Worm (Caenorhabditis elegans) whole organism, L1 larva: Measurements from ENCODE around the gene srbc-24.

Source experiments
- C04F5.9 ChIP-seq: sonication (generic microtip); optimal IDR thresholded peaks from 2 replicates; lab custom pipeline; 2016; ENCODE audit warnings: missing genetic modification characterization, missing compliant biosample characterization
- aha-1 ChIP-seq: fragments of 150-350 bp; optimal IDR thresholded peaks from 2 replicates; lab custom pipeline; 2014; ENCODE audit warnings: missing biosample characterization, missing genetic modification characterization
- alr-1 ChIP-seq: fragments of 200-800 bp; sonication (Bioruptor generic); optimal IDR thresholded peaks from 2 replicates; lab custom pipeline; 2018; ENCODE audit warnings: borderline replicate concordance, mild to moderate bottlenecking, missing genetic modification characterization, missing compliant biosample characterization
- aly-2 ChIP-seq: fragments of 150-350 bp; optimal IDR thresholded peaks from 2 replicates; lab custom pipeline; 2014; ENCODE audit warnings: missing biosample characterization, missing genetic modification characterization
- blmp-1 ChIP-seq: fragments of 150-350 bp; optimal IDR thresholded peaks from 2 replicates; lab custom pipeline; 2014; ENCODE audit warnings: missing biosample characterization, missing genetic modification characterization
- ceh-63 ChIP-seq: fragments of 200-800 bp; sonication (Bioruptor generic); optimal IDR thresholded peaks from 2 replicates; lab custom pipeline; 2018; ENCODE audit warnings: mild to moderate bottlenecking, missing genetic modification characterization, missing compliant biosample characterization
- ceh-8 ChIP-seq: fragments of 200-800 bp; sonication (Bioruptor generic); optimal IDR thresholded peaks from 2 replicates; lab custom pipeline; 2018; ENCODE audit warnings: mild to moderate bottlenecking, missing genetic modification characterization, moderate library complexity, missing compliant biosample characterization
- efl-1 ChIP-seq, 4 experiments: fragments of 150-350 bp; optimal IDR thresholded peaks in 3 of 4; peaks in 1 of 4; 1 replicate in 1 of 4; 2 replicates in 3 of 4; lab custom pipeline; 2014; ENCODE audit warnings: missing biosample characterization in 2 of 4, missing genetic modification characterization in 2 of 4, missing genetic modification reagents in 2 of 4
- efl-3 ChIP-seq: fragments of 200-800 bp; sonication (Bioruptor generic); optimal IDR thresholded peaks from 2 replicates; lab custom pipeline; 2018; ENCODE audit warnings: mild to moderate bottlenecking, missing genetic modification characterization, missing compliant biosample characterization
- egl-13 ChIP-seq: sonication (generic microtip); optimal IDR thresholded peaks from 2 replicates; lab custom pipeline; 2016; ENCODE audit warnings: missing genotype, missing genetic modification reagents, missing genetic modification characterization, missing compliant biosample characterization
- egl-27 ChIP-seq, 2 experiments: fragments of 150-350 bp in 1 of 2; sonication (generic microtip); optimal IDR thresholded peaks; 3 replicates each; lab custom pipeline; 2017 to 2018; ENCODE audit warnings: missing biosample characterization in 2 of 2, missing genetic modification characterization in 2 of 2, missing genetic modification reagents in 2 of 2
- elt-3 ChIP-seq, 6 experiments: fragments of 150-350 bp in 1 of 6; sonication (generic microtip); optimal IDR thresholded peaks; 2 replicates each; lab custom pipeline; 2017 to 2018; ENCODE audit warnings: missing biosample characterization in 6 of 6, missing genetic modification characterization in 6 of 6, inconsistent platforms in 1 of 6
- ets-5 ChIP-seq: fragments of 200-800 bp; sonication (Bioruptor generic); IDR thresholded peaks from 2 replicates; pipeline ENCODE4 v1.3.6; 2022; ENCODE audit warnings: missing genetic modification characterization, missing compliant biosample characterization
- hlh-17 ChIP-seq: fragments of 200-800 bp; sonication (Bioruptor generic); optimal IDR thresholded peaks from 2 replicates; lab custom pipeline; 2018; ENCODE audit warnings: missing genetic modification characterization, mild to moderate bottlenecking, missing compliant biosample characterization, moderate library complexity, borderline replicate concordance
- hlh-4 ChIP-seq: sonication (generic microtip); optimal IDR thresholded peaks from 2 replicates; lab custom pipeline; 2016; ENCODE audit warnings: mild to moderate bottlenecking, missing genetic modification characterization, missing compliant biosample characterization
- jun-1 ChIP-seq: fragments of 150-350 bp; optimal IDR thresholded peaks from 2 replicates; lab custom pipeline; 2014; ENCODE audit warnings: missing biosample characterization, missing genetic modification reagents, missing genetic modification characterization
- lin-14 ChIP-seq: fragments of 200-800 bp; sonication (Bioruptor generic); optimal IDR thresholded peaks from 2 replicates; lab custom pipeline; 2018; ENCODE audit warnings: mild to moderate bottlenecking, missing genetic modification characterization, moderate library complexity, missing compliant biosample characterization
- lin-35 ChIP-seq, 2 experiments: fragments of 150-350 bp; optimal IDR thresholded peaks; 2 replicates each; lab custom pipeline; 2014; ENCODE audit warnings: missing biosample characterization in 2 of 2, missing genetic modification characterization in 2 of 2, missing genetic modification reagents in 2 of 2
- mab-9 ChIP-seq: fragments of 200-800 bp; sonication (Bioruptor generic); IDR thresholded peaks from 2 replicates; pipeline ENCODE4 v1.3.6; 2022; ENCODE audit warnings: missing genetic modification reagents, missing genetic modification characterization, missing compliant biosample characterization
- mef-2 ChIP-seq: fragments of 150-350 bp; optimal IDR thresholded peaks from 2 replicates; lab custom pipeline; 2014; ENCODE audit warnings: missing biosample characterization, missing genetic modification characterization
- mep-1 ChIP-seq: fragments of 150-350 bp; optimal IDR thresholded peaks from 2 replicates; lab custom pipeline; 2014; ENCODE audit warnings: missing biosample characterization, missing genetic modification characterization
- nhr-12 ChIP-seq: sonication (generic microtip); optimal IDR thresholded peaks from 2 replicates; lab custom pipeline; 2017; ENCODE audit warnings: missing biosample characterization, missing genetic modification characterization
- nhr-28 ChIP-seq: fragments of 150-350 bp; optimal IDR thresholded peaks from 2 replicates; lab custom pipeline; 2014; ENCODE audit warnings: missing biosample characterization, missing genetic modification characterization
- nhr-71 ChIP-seq: sonication (generic microtip); optimal IDR thresholded peaks from 2 replicates; lab custom pipeline; 2016; ENCODE audit warnings: mild to moderate bottlenecking, missing genetic modification characterization, moderate library complexity, missing compliant biosample characterization
- nhr-77 ChIP-seq: fragments of 150-350 bp; optimal IDR thresholded peaks from 2 replicates; lab custom pipeline; 2014; ENCODE audit warnings: missing biosample characterization, missing genetic modification characterization
- nhr-84 ChIP-seq: sonication (generic microtip); optimal IDR thresholded peaks from 2 replicates; lab custom pipeline; 2017; ENCODE audit warnings: missing biosample characterization, missing genetic modification characterization
- nhr-85 ChIP-seq: sonication (generic microtip); peaks from one replicate; lab custom pipeline; 2016; ENCODE audit warnings: missing genetic modification characterization, inconsistent platforms, missing compliant biosample characterization
- nhr-90 ChIP-seq: sonication (generic microtip); optimal IDR thresholded peaks from 2 replicates; lab custom pipeline; 2016; ENCODE audit warnings: mild to moderate bottlenecking, missing genetic modification characterization, missing compliant biosample characterization; ENCODE audit not compliant: poor library complexity
- pax-3 ChIP-seq: fragments of 200-800 bp; sonication (Bioruptor generic); optimal IDR thresholded peaks from 2 replicates; lab custom pipeline; 2018; ENCODE audit warnings: mild to moderate bottlenecking, missing genetic modification characterization, moderate library complexity, missing compliant biosample characterization
- pqm-1 ChIP-seq: sonication (generic microtip); optimal IDR thresholded peaks from 3 replicates; lab custom pipeline; 2017; ENCODE audit warnings: missing biosample characterization, missing genetic modification characterization
- rnt-1 ChIP-seq: sonication (generic microtip); optimal IDR thresholded peaks from 2 replicates; lab custom pipeline; 2016; ENCODE audit warnings: mild to moderate bottlenecking, missing genetic modification characterization, moderate library complexity, missing compliant biosample characterization
- skn-1 ChIP-seq: fragments of 150-350 bp; optimal IDR thresholded peaks from 2 replicates; lab custom pipeline; 2014; ENCODE audit warnings: missing biosample characterization, missing genetic modification characterization
- snpc-4 ChIP-seq: fragments of 150-350 bp; optimal IDR thresholded peaks from 2 replicates; lab custom pipeline; 2014; ENCODE audit warnings: missing biosample characterization, missing genetic modification characterization
- snu-23 ChIP-seq: sonication (generic microtip); optimal IDR thresholded peaks from 2 replicates; lab custom pipeline; 2016; ENCODE audit warnings: missing genetic modification characterization, missing compliant biosample characterization
- sptf-1 ChIP-seq: fragments of 150-350 bp; optimal IDR thresholded peaks from 2 replicates; lab custom pipeline; 2014; ENCODE audit warnings: missing biosample characterization, missing genetic modification characterization
- sup-37 ChIP-seq: fragments of 200-800 bp; sonication (Bioruptor generic); optimal IDR thresholded peaks from 2 replicates; lab custom pipeline; 2018; ENCODE audit warnings: mild to moderate bottlenecking, missing genetic modification characterization, missing compliant biosample characterization
- swsn-7 ChIP-seq: sonication (generic microtip); optimal IDR thresholded peaks from 2 replicates; lab custom pipeline; 2016; ENCODE audit warnings: missing genetic modification characterization, missing compliant biosample characterization
- unc-62 ChIP-seq: fragments of 150-350 bp; optimal IDR thresholded peaks from 2 replicates; lab custom pipeline; 2014; ENCODE audit warnings: missing biosample characterization, missing genetic modification reagents, missing genetic modification characterization
- unc-86 ChIP-seq: sonication (generic microtip); optimal IDR thresholded peaks from 2 replicates; lab custom pipeline; 2016; ENCODE audit warnings: missing genetic modification characterization, missing compliant biosample characterization
- unc-98 ChIP-seq: fragments of 200-800 bp; sonication (Bioruptor generic); IDR thresholded peaks from 2 replicates; pipeline ENCODE4 v1.3.6; 2022; ENCODE audit warnings: missing genetic modification characterization, missing compliant biosample characterization
- zag-1 ChIP-seq: fragments of 150-350 bp; optimal IDR thresholded peaks from 2 replicates; lab custom pipeline; 2014; ENCODE audit warnings: missing biosample characterization, missing genetic modification characterization

srbc-24 gene

ce11 chrV:2122517-2122916 lies 29.0 kb upstream of the srbc-24 start, which contains the start of gene F22F7.2 (continued):
- TF ChIP-seq egl-13 (no peak), efl-3 (GFP tag; lab: Kevin White, UChicago) (no peak), C04F5.9 (tag; lab: Kevin White, UChicago) (no peak), ceh-8 (GFP tag; lab: Kevin White, UChicago) (no peak), pax-3 (tag; lab: Kevin White, UChicago) (no peak), skn-1 (tag; lab: Kevin White, UChicago) (no peak), nhr-90 (tag; lab: Kevin White, UChicago) (no peak), sptf-1 (no peak), alr-1 (no peak), nhr-77 (tag; lab: Kevin White, UChicago) (no peak), rnt-1 (peak; percentile 50), ets-5 (GFP tag; lab: Robert Waterston, UW) (no peak), elt-3 (tag; optimal IDR thresholded peaks at IDR 0.05; lab: Kevin White, UChicago) (peak in 1 of 6 experiments; percentile 37), nhr-71 (tag; lab: Kevin White, UChicago) (no peak), unc-62 (GFP tag; lab: Kevin White, UChicago) (no peak), jun-1 (no peak), nhr-85 (tag; lab: Kevin White, UChicago) (no peak), sup-37 (no peak), aha-1 (no peak), zag-1 (tag; lab: Kevin White, UChicago) (no peak), nhr-12 (tag; lab: Kevin White, UChicago) (no peak), unc-86 (tag; lab: Kevin White, UChicago) (no peak), snu-23 (GFP tag; lab: Kevin White, UChicago) (no peak), lin-35 (GFP tag; optimal IDR thresholded peaks at IDR 0.05; lab: Kevin White, UChicago) (peak in 1 of 2 experiments; percentile 29), swsn-7 (tag; lab: Kevin White, UChicago) (no peak), ceh-63 (GFP tag; lab: Kevin White, UChicago) (no peak), efl-1 (optimal IDR thresholded peaks at IDR 0.05; lab: Kevin White, UChicago) (peak; percentile 15 to 19), efl-1 (GFP tag; optimal IDR thresholded peaks at IDR 0.05 in 1 of 2; lab: Kevin White, UChicago) (peak in 1 of 2 experiments; percentile 38), snpc-4 (tag; lab: Kevin White, UChicago) (no peak), egl-27 (tag; optimal IDR thresholded peaks at IDR 0.05; lab: Kevin White, UChicago) (no peak), nhr-28 (tag; lab: Kevin White, UChicago) (no peak), hlh-4 (tag; lab: Kevin White, UChicago) (no peak)

- TF ChIP-seq nhr-84 (tag; lab: Kevin White, UChicago) (no peak), lin-14 (GFP tag; lab: Kevin White, UChicago) (no peak), mef-2 (no peak), nhr-28 (tag; lab: Kevin White, UChicago) (no peak), pqm-1 (tag; lab: Kevin White, UChicago) (no peak), unc-98 (GFP tag; lab: Robert Waterston, UW) (no peak)
Observed at ce11 chrV:2123164-2123563, 28.4 kb upstream of the srbc-24 start.

DNA sequence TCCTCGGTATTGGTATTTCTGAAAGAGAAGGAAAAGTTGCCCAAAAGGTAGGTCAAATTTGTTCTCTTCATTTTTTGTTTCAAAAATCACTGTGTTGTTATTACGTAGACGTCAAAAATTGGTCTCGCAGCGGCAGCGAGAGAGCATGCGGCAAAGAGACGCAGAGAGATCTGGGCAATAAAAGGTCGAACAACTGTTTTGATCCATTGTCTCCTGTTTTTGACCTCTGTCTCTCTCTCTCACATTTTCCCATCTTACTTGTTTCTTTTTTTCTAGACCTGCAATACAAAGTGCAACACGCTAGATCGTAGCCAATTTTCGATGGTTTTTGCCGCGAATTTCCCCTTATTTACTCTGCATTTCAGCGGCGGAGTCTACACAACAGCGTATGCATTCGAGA lies 25.0 kb upstream of the srbc-24 start:
- TF ChIP-seq rnt-1 (peak; percentile 73), mab-9 (GFP tag; lab: Robert Waterston, UW) (no peak), mep-1 (tag; lab: Kevin White, UChicago) (no peak), efl-1 (optimal IDR thresholded peaks at IDR 0.05; lab: Kevin White, UChicago) (no peak), efl-1 (GFP tag; optimal IDR thresholded peaks at IDR 0.05 in 1 of 2; lab: Kevin White, UChicago) (peak in 1 of 2 experiments; percentile 88), hlh-17 (GFP tag; lab: Kevin White, UChicago) (no peak), aly-2 (no peak), blmp-1 (tag; lab: Kevin White, UChicago) (no peak), nhr-12 (tag; lab: Kevin White, UChicago) (no peak)
- TF ChIP-seq, all 84 proteins: peak for 2
